Fruit fly (Drosophila melanogaster) whole organism, embryonic: ENCODE data around the gene cert.
A peak's percentile ranks its signal among the peaks of the same experiment; 100 is the strongest.

Experiments
- B-H2 ChIP-seq: fragments of 200-800 bp; sonication (Bioruptor generic); optimal IDR thresholded peaks from 2 replicates; lab custom pipeline; 2018; ENCODE audit warnings: missing biosample characterization, mild to moderate bottlenecking, missing genetic modification characterization
- C15 ChIP-seq: fragments of 200-800 bp; sonication (Bioruptor generic); IDR thresholded peaks from 3 replicates; pipeline ENCODE4 v1.3.6; 2022; ENCODE audit warnings: missing biosample characterization, missing genetic modification characterization
- CG10431 ChIP-seq: fragments of 200-800 bp; sonication (Bioruptor generic); optimal IDR thresholded peaks from 3 replicates; lab custom pipeline; 2018; ENCODE audit warnings: missing biosample characterization, mild to moderate bottlenecking, missing genetic modification characterization
- CG12659 ChIP-seq: fragments of 200-800 bp; sonication (Bioruptor generic); optimal IDR thresholded peaks from 3 replicates; lab custom pipeline; 2017; ENCODE audit warnings: mild to moderate bottlenecking, missing biosample characterization, missing genetic modification reagents, missing genetic modification characterization
- CG12942 ChIP-seq: fragments of 200-800 bp; sonication (Bioruptor generic); optimal IDR thresholded peaks from 3 replicates; lab custom pipeline; 2016; ENCODE audit warnings: missing biosample characterization, missing genetic modification characterization
- CG13287 ChIP-seq: fragments of 200-800 bp; sonication (Bioruptor generic); IDR thresholded peaks from 2 replicates; pipeline ENCODE4 v1.3.6; 2022; ENCODE audit warnings: missing biosample characterization, missing genetic modification characterization; ENCODE audit not compliant: partially characterized antibody
- CG13296 ChIP-seq: fragments of 200-800 bp; sonication (Bioruptor generic); optimal IDR thresholded peaks from 3 replicates; lab custom pipeline; 2018; ENCODE audit warnings: missing biosample characterization, mild to moderate bottlenecking, missing genetic modification characterization
- CG13894 ChIP-seq: fragments of 200-800 bp; sonication (Bioruptor generic); optimal IDR thresholded peaks from 3 replicates; lab custom pipeline; 2018; ENCODE audit warnings: missing biosample characterization, mild to moderate bottlenecking, missing genetic modification characterization, moderate library complexity
- CG14667 ChIP-seq: fragments of 200-800 bp; sonication (Bioruptor generic); IDR thresholded peaks from 2 replicates; pipeline ENCODE4 v1.3.6; 2022; ENCODE audit warnings: missing biosample characterization, missing genetic modification characterization
- CG16815 ChIP-seq: fragments of 200-800 bp; sonication (Bioruptor generic); optimal IDR thresholded peaks from 3 replicates; lab custom pipeline; 2017; ENCODE audit warnings: missing biosample characterization, mild to moderate bottlenecking, missing genetic modification characterization
- CG18011 ChIP-seq: fragments of 200-800 bp; sonication (Bioruptor generic); optimal IDR thresholded peaks from 2 replicates; lab custom pipeline; 2017; ENCODE audit warnings: missing biosample characterization, missing genetic modification characterization, mild to moderate bottlenecking, moderate library complexity, missing genotype
- CG2712 ChIP-seq: fragments of 200-800 bp; optimal IDR thresholded peaks from 3 replicates; lab custom pipeline; 2019; ENCODE audit warnings: missing biosample characterization, mild to moderate bottlenecking, missing genetic modification characterization, moderate library complexity
- CG31224 ChIP-seq: fragments of 200-800 bp; sonication (Bioruptor generic); IDR thresholded peaks from 2 replicates; pipeline ENCODE4 v1.3.6; 2022; ENCODE audit warnings: missing biosample characterization, missing genetic modification characterization
- CG32767 ChIP-seq: fragments of 200-800 bp; sonication (Bioruptor generic); IDR thresholded peaks from 2 replicates; pipeline ENCODE4 v1.3.6; 2022; ENCODE audit warnings: missing biosample characterization, missing genetic modification characterization
- CG32772 ChIP-seq: fragments of 200-800 bp; sonication (Bioruptor generic); IDR thresholded peaks from 2 replicates; pipeline ENCODE4 v1.3.6; 2022; ENCODE audit warnings: missing biosample characterization, missing genetic modification characterization
- CG4617 ChIP-seq: fragments of 200-800 bp; sonication (Bioruptor generic); optimal IDR thresholded peaks from 3 replicates; lab custom pipeline; 2016; ENCODE audit warnings: missing biosample characterization, missing genetic modification characterization, borderline replicate concordance
- CG7357 ChIP-seq: fragments of 200-800 bp; sonication (Bioruptor generic); IDR thresholded peaks from 3 replicates; pipeline ENCODE4 v1.3.6; 2022; ENCODE audit warnings: missing biosample characterization, missing genetic modification characterization
- CG8478 ChIP-seq: fragments of >200 bp; optimal IDR thresholded peaks from 2 replicates; lab custom pipeline; 2018
- CG8944 ChIP-seq: fragments of 200-800 bp; sonication (Bioruptor generic); optimal IDR thresholded peaks from 3 replicates; lab custom pipeline; 2016; ENCODE audit warnings: missing biosample characterization, missing genetic modification characterization
- CkIIα-i1 ChIP-seq: fragments of 200-800 bp; sonication (Bioruptor generic); IDR thresholded peaks from 2 replicates; pipeline ENCODE4 v1.3.6; 2022; ENCODE audit warnings: missing biosample characterization, missing genetic modification characterization
- Doc3 ChIP-seq: fragments of 200-800 bp; sonication (Bioruptor generic); IDR thresholded peaks from 3 replicates; pipeline ENCODE4 v1.3.6; 2022; ENCODE audit warnings: missing biosample characterization, missing genetic modification characterization; ENCODE audit not compliant: partially characterized antibody
- Dref ChIP-seq: fragments of 200-800 bp; sonication (Bioruptor generic); IDR thresholded peaks from 2 replicates; pipeline ENCODE4 v1.3.6; 2022; ENCODE audit warnings: missing biosample characterization, missing genetic modification characterization
- Drgx ChIP-seq: fragments of 200-800 bp; sonication (Bioruptor generic); IDR thresholded peaks from 2 replicates; pipeline ENCODE4 v1.3.6; 2022; ENCODE audit warnings: missing biosample characterization, missing genetic modification characterization
- E2f2 ChIP-seq: fragments of 200-800 bp; sonication (Bioruptor generic); IDR thresholded peaks from 2 replicates; pipeline ENCODE4 v1.3.6; 2022; ENCODE audit warnings: missing biosample characterization, missing genetic modification characterization
- H15 ChIP-seq: fragments of 200-800 bp; sonication (Bioruptor generic); IDR thresholded peaks from 3 replicates; pipeline ENCODE4 v1.3.6; 2022; ENCODE audit warnings: missing biosample characterization, missing genetic modification characterization
- HmgD ChIP-seq: fragments of 200-800 bp; sonication (Bioruptor generic); optimal IDR thresholded peaks from 3 replicates; lab custom pipeline; 2016; ENCODE audit warnings: missing biosample characterization, missing genetic modification characterization
- Hsf ChIP-seq: fragments of 200-800 bp; sonication (Bioruptor generic); optimal IDR thresholded peaks from 3 replicates; lab custom pipeline; 2016; ENCODE audit warnings: missing biosample characterization, missing genetic modification characterization
- Kr ChIP-seq: fragments of 200-800 bp; sonication (Bioruptor generic); optimal IDR thresholded peaks from 2 replicates; lab custom pipeline; 2017; ENCODE audit warnings: missing biosample characterization, mild to moderate bottlenecking, missing genetic modification characterization
- Lpt ChIP-seq: fragments of >200 bp; optimal IDR thresholded peaks from 2 replicates; lab custom pipeline; 2018; ENCODE audit warnings: missing biosample characterization, missing genetic modification characterization
- Rfx ChIP-seq: fragments of 200-800 bp; sonication (Bioruptor generic); IDR thresholded peaks from 2 replicates; pipeline ENCODE4 v1.3.6; 2022; ENCODE audit warnings: missing biosample characterization, missing genetic modification characterization
- Scr ChIP-seq: fragments of 200-800 bp; sonication (Bioruptor generic); IDR thresholded peaks from 2 replicates; pipeline ENCODE4 v1.3.6; 2022; ENCODE audit warnings: missing biosample characterization, missing genetic modification characterization; ENCODE audit not compliant: partially characterized antibody
- Sry-δ ChIP-seq: fragments of 200-800 bp; sonication (Bioruptor generic); optimal IDR thresholded peaks from 2 replicates; lab custom pipeline; 2016; ENCODE audit warnings: missing biosample characterization, missing genetic modification characterization
- Vsx1 ChIP-seq: fragments of 200-800 bp; sonication (Bioruptor generic); optimal IDR thresholded peaks from 2 replicates; lab custom pipeline; 2017; ENCODE audit warnings: missing biosample characterization, mild to moderate bottlenecking, missing genetic modification characterization, missing genetic modification reagents
- YL-1 ChIP-seq: fragments of 200-800 bp; sonication (Bioruptor generic); optimal IDR thresholded peaks from 3 replicates; lab custom pipeline; 2017; ENCODE audit warnings: missing biosample characterization, mild to moderate bottlenecking, missing genetic modification characterization
- ase ChIP-seq: fragments of 200-800 bp; sonication (Bioruptor generic); IDR thresholded peaks from 3 replicates; pipeline ENCODE4 v1.3.6; 2022; ENCODE audit warnings: missing biosample characterization, missing genetic modification characterization
- bbx ChIP-seq: fragments of 200-800 bp; sonication (Bioruptor generic); IDR thresholded peaks from 2 replicates; pipeline ENCODE4 v1.3.6; 2022; ENCODE audit warnings: missing biosample characterization, missing genetic modification characterization; ENCODE audit not compliant: partially characterized antibody
- bowl ChIP-seq: fragments of 200-800 bp; sonication (Bioruptor generic); IDR thresholded peaks from 2 replicates; pipeline ENCODE4 v1.3.6; 2022; ENCODE audit warnings: missing biosample characterization, missing genetic modification characterization
- caup ChIP-seq: fragments of 200-800 bp; sonication (Bioruptor generic); optimal IDR thresholded peaks from 3 replicates; lab custom pipeline; 2017; ENCODE audit warnings: missing biosample characterization, mild to moderate bottlenecking, missing genetic modification characterization, moderate library complexity; ENCODE audit not compliant: severe bottlenecking
- crc ChIP-seq: fragments of 200-800 bp; sonication (Bioruptor generic); optimal IDR thresholded peaks from 2 replicates; lab custom pipeline; 2016; ENCODE audit warnings: missing biosample characterization, missing genetic modification characterization
- exex ChIP-seq: fragments of 200-800 bp; sonication (Bioruptor generic); optimal IDR thresholded peaks from 4 replicates; lab custom pipeline; 2018; ENCODE audit warnings: missing biosample characterization, mild to moderate bottlenecking, missing genetic modification characterization, moderate library complexity
- gcm2 ChIP-seq: fragments of 200-800 bp; sonication (Bioruptor generic); optimal IDR thresholded peaks from 2 replicates; lab custom pipeline; 2016; ENCODE audit warnings: missing biosample characterization, missing genetic modification characterization
- gfzf ChIP-seq: fragments of 200-800 bp; sonication (Bioruptor generic); optimal IDR thresholded peaks from 2 replicates; lab custom pipeline; 2016; ENCODE audit warnings: missing biosample characterization, mild to moderate bottlenecking, missing genetic modification characterization, moderate library complexity
- gro ChIP-seq: fragments of 200-800 bp; sonication (Bioruptor generic); optimal IDR thresholded peaks from 2 replicates; lab custom pipeline; 2016; ENCODE audit warnings: missing biosample characterization, missing genetic modification characterization
- gsb-n ChIP-seq: fragments of 200-800 bp; sonication (Bioruptor generic); optimal IDR thresholded peaks from 3 replicates; lab custom pipeline; 2018; ENCODE audit warnings: missing biosample characterization, mild to moderate bottlenecking, missing genetic modification characterization
- luna ChIP-seq: fragments of 200-800 bp; sonication (Bioruptor generic); optimal IDR thresholded peaks from 2 replicates; lab custom pipeline; 2016; ENCODE audit warnings: missing biosample characterization, missing genetic modification characterization
- pzg ChIP-seq: fragments of 200-800 bp; sonication (Bioruptor generic); optimal IDR thresholded peaks from 3 replicates; lab custom pipeline; 2018; ENCODE audit warnings: missing biosample characterization, mild to moderate bottlenecking, missing genetic modification characterization, moderate library complexity
- schlank ChIP-seq: fragments of 200-800 bp; sonication (Bioruptor generic); optimal IDR thresholded peaks from 2 replicates; lab custom pipeline; 2018; ENCODE audit warnings: missing biosample characterization, mild to moderate bottlenecking, missing genetic modification characterization
- sens ChIP-seq: fragments of 200-800 bp; sonication (Bioruptor generic); peaks from one replicate; lab custom pipeline; 2016; ENCODE audit warnings: missing biosample characterization, missing genetic modification characterization
- sr ChIP-seq: fragments of 200-800 bp; sonication (Bioruptor generic); IDR thresholded peaks from 3 replicates; pipeline ENCODE4 v1.3.6; 2022; ENCODE audit warnings: missing biosample characterization, missing genetic modification characterization
- tap ChIP-seq: fragments of 200-800 bp; optimal IDR thresholded peaks from 3 replicates; lab custom pipeline; 2019; ENCODE audit warnings: missing biosample characterization, mild to moderate bottlenecking, missing genetic modification characterization, moderate library complexity
- unc-4 ChIP-seq: fragments of 200-800 bp; sonication (Bioruptor generic); IDR thresholded peaks from 2 replicates; pipeline ENCODE4 v1.3.6; 2022; ENCODE audit warnings: missing biosample characterization, missing genetic modification characterization; ENCODE audit not compliant: partially characterized antibody
- zfh2 ChIP-seq: fragments of 200-800 bp; sonication (Bioruptor generic); optimal IDR thresholded peaks from 2 replicates; lab custom pipeline; 2016; ENCODE audit warnings: missing biosample characterization, missing genetic modification characterization

Gene cert

dm6 chr3L:8338921-8339320 is 49.3 kb upstream of the cert start, which contains the start of gene Pex2 (continued):
- TF ChIP-seq CG2712 (tag; lab: Kevin White, UChicago) (peak; percentile 5), CG13296 (GFP tag; lab: Kevin White, UChicago) (peak; percentile 42), sens (GFP tag; lab: Kevin White, UChicago) (peak; percentile 78), E2f2 (peak; percentile 98), CkIIα-i1 (GFP tag; lab: Robert Waterston, UW) (no peak), Rfx (GFP tag; lab: Robert Waterston, UW) (peak; percentile 23; the same call in 1 of the 2 replicates), Kr (GFP tag; lab: Kevin White, UChicago) (no peak), CG7357 (no peak), ase (GFP tag; lab: Robert Waterston, UW) (no peak), CG13287 (peak; percentile 69), Scr (peak; percentile 56), zfh2 (no peak), C15 (GFP tag; lab: Robert Waterston, UW) (no peak), tap (peak; percentile 1), CG12659 (GFP tag; lab: Kevin White, UChicago) (peak; percentile 52), YL-1 (GFP tag; lab: Kevin White, UChicago) (peak; percentile 9), crc (GFP tag; lab: Kevin White, UChicago) (peak; percentile 27), CG10431 (GFP tag; lab: Kevin White, UChicago) (no peak), CG16815 (GFP tag; lab: Kevin White, UChicago) (no peak), schlank (tag; lab: Kevin White, UChicago) (no peak), gsb-n (tag; lab: Kevin White, UChicago) (no peak), CG18011 (GFP tag; lab: Kevin White, UChicago) (no peak), HmgD (no peak), CG14667 (GFP tag; lab: Robert Waterston, UW) (no peak), Drgx (GFP tag; lab: Robert Waterston, UW) (0 out of 2 replicates have a peak, but pooled peaks have one; percentile 23), exex (tag; lab: Kevin White, UChicago) (no peak), Lpt (no peak), CG13894 (tag; lab: Kevin White, UChicago) (no peak), caup (GFP tag; lab: Kevin White, UChicago) (peak; percentile 9), gfzf (GFP tag; lab: Kevin White, UChicago) (peak; percentile 8), CG12942 (GFP tag; lab: Kevin White, UChicago) (no peak), gcm2 (GFP tag; lab: Kevin White, UChicago) (no peak), CG32767 (GFP tag; lab: Robert Waterston, UW) (0 out of 2 replicates have a peak, but pooled peaks have one; percentile 14), CG8944 (no peak), Sry-δ (peak; percentile 84), Dref (GFP tag; lab: Robert Waterston, UW) (peak; percentile 66), CG31224 (GFP tag; lab: Robert Waterston, UW) (no peak), bbx (peak; percentile 48; the same call in 1 of the 2 replicates), B-H2 (peak; percentile 71), CG8478 (lab: Kevin White, UChicago) (no peak), CG4617 (GFP tag; lab: Kevin White, UChicago) (peak; percentile 9), unc-4 (0 out of 2 replicates have a peak, but pooled peaks have one; percentile 25), gro (GFP tag; lab: Kevin White, UChicago) (peak; percentile 55), CG32772 (GFP tag; lab: Robert Waterston, UW) (no peak), pzg (GFP tag; lab: Kevin White, UChicago) (peak; percentile 64), luna (GFP tag; lab: Kevin White, UChicago) (no peak), Hsf (GFP tag; lab: Kevin White, UChicago) (no peak), Vsx1 (GFP tag; lab: Kevin White, UChicago) (peak; percentile 2), H15 (GFP tag; lab: Robert Waterston, UW) (no peak), bowl (GFP tag; lab: Robert Waterston, UW) (no peak), Doc3 (GFP tag; lab: Robert Waterston, UW) (0 out of 3 replicates have a peak, but pooled peaks have one; percentile 21), sr (GFP tag; lab: Robert Waterston, UW) (no peak)
